Worm (Caenorhabditis elegans) whole organism, L4/young adult: ENCODE measurements around the gene E03H12.4.

ENCODE experiments used
- W03F9.2 ChIP-seq: fragments of 150-350 bp; optimal IDR thresholded peaks from 2 replicates; lab custom pipeline; 2014; ENCODE audit warnings: missing biosample characterization, missing genetic modification characterization
- dao-5 ChIP-seq: sonication (generic microtip); optimal IDR thresholded peaks from 2 replicates; lab custom pipeline; 2016; ENCODE audit warnings: missing genotype, missing genetic modification characterization, moderate library complexity, missing compliant biosample characterization
- him-1 ChIP-seq: sonication (generic microtip); optimal IDR thresholded peaks from 2 replicates; lab custom pipeline; 2016; ENCODE audit warnings: missing genotype, missing genetic modification reagents, missing genetic modification characterization, missing compliant biosample characterization

DNA sequence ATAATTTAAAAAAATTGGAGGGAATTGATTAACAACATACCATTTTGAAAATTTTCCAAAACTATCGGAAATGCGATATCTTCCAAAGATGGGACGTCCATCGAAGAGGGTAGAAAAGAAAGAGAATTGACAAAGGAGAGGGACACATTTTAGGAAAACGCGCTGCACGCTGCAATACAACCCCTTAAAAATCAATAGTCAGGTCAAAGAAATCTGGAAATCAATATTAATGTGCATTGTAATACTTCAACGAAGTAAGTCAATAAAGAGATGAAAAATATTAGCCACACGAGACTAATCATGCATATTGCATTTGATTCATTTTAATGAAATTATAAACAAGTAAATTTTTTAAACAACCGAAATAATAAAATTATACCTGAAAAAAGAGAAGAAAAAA is 13.0 kb upstream of the E03H12.4 start, which contains the start of gene Y9C9A.13:
- TF ChIP-seq him-1 (tag; lab: Kevin White, UChicago) (no peak), W03F9.2 (tag; lab: Kevin White, UChicago) (no peak), dao-5 (tag; lab: Kevin White, UChicago) (no peak)
